ENCODE assay signal across 1 fruit fly cellular context in the genomic region with DNA sequence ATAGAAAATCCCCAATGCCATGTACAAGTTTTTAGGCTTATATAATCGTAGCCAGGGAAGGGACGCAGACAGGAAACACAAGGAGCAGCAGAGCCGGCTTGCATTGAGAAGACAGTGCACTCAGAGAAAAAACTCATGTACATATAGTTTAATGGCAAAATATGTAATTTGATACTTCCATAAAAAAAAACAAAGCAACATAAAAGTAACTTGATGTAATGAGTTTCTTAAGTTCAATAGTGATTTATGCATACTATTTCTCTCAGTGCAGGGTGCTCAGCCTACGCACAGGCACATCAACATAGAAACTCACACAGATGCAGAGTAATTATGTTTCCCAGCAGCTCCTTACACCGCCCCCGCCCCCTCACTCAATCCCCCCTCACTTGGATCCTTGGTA.
TF ChIP-seq lines count a peak whose summit lies in the region.

No protein-coding gene starts in this region.

TF ChIP-seq in whole organism, embryonic, 481 proteins besides CTCF, POLR2A, EP300 and RAD21 (continued from another document and continues in another):
- peak; percentile 73 for TF ChIP-seq CG14014 (GFP tag; IDR thresholded peaks at IDR 0.05; lab: Robert Waterston, UW)
- peak; percentile 80 for TF ChIP-seq Hand (GFP tag; optimal IDR thresholded peaks at IDR 0.05; lab: Kevin White, UChicago)
- no peak for TF ChIP-seq Stat92E (GFP tag; optimal IDR thresholded peaks at IDR 0.05; lab: Kevin White, UChicago)
- TF ChIP-seq dysf (GFP tag; IDR thresholded peaks at IDR 0.05; lab: Robert Waterston, UW), result peak; percentile 79
- peak; percentile 20 for TF ChIP-seq fu2 (GFP tag; optimal IDR thresholded peaks at IDR 0.05; lab: Kevin White, UChicago)
- no peak for TF ChIP-seq z (GFP tag; IDR thresholded peaks at IDR 0.05; lab: Robert Waterston, UW)
- peak in 1 of 2 experiments; percentile 54 for TF ChIP-seq chif (GFP tag; optimal IDR thresholded peaks at IDR 0.05; lab: Kevin White, UChicago)
- TF ChIP-seq Dip3 (GFP tag; optimal IDR thresholded peaks at IDR 0.05; lab: Kevin White, UChicago), result no peak
- peak; percentile 57 for TF ChIP-seq CG7372 (GFP tag; IDR thresholded peaks at IDR 0.05; lab: Robert Waterston, UW)
- peak; percentile 36 for TF ChIP-seq tio (GFP tag; optimal IDR thresholded peaks at IDR 0.05; lab: Kevin White, UChicago)
- no peak for TF ChIP-seq D (optimal IDR thresholded peaks at IDR 0.05; lab: Kevin White, UChicago)
- peak; percentile 64 for TF ChIP-seq D (GFP tag; optimal IDR thresholded peaks at IDR 0.05; lab: Kevin White, UChicago)
- peak; percentile 1 for TF ChIP-seq cato (GFP tag; optimal IDR thresholded peaks at IDR 0.05; lab: Kevin White, UChicago; ENCODE audit: borderline replicate concordance)
- no peak for TF ChIP-seq prd (optimal IDR thresholded peaks at IDR 0.05; lab: Kevin White, UChicago)
- TF ChIP-seq prd (GFP tag; IDR thresholded peaks at IDR 0.05; lab: Robert Waterston, UW), result peak; percentile 65
- TF ChIP-seq CG6854 (GFP tag; optimal IDR thresholded peaks at IDR 0.05; lab: Kevin White, UChicago), result peak; percentile 70
- TF ChIP-seq Hr51 (GFP tag; optimal IDR thresholded peaks at IDR 0.05; lab: Kevin White, UChicago), result peak; percentile 26 to 73
- TF ChIP-seq az2 (GFP tag; optimal IDR thresholded peaks at IDR 0.05; lab: Kevin White, UChicago), result peak; percentile 55
- no peak for TF ChIP-seq CG17802 (tag; optimal IDR thresholded peaks at IDR 0.05; lab: Kevin White, UChicago)
- peak; percentile 22 for TF ChIP-seq Sry-δ (GFP tag; optimal IDR thresholded peaks at IDR 0.05; lab: Kevin White, UChicago)
- TF ChIP-seq CG18262 (tag; optimal IDR thresholded peaks at IDR 0.05; lab: Kevin White, UChicago), result peak; percentile 40
- TF ChIP-seq ash1 (GFP tag; optimal IDR thresholded peaks at IDR 0.05; lab: Kevin White, UChicago), result no peak
- no peak for TF ChIP-seq ham (GFP tag; IDR thresholded peaks at IDR 0.05; lab: Robert Waterston, UW)
- TF ChIP-seq seq (GFP tag; IDR thresholded peaks at IDR 0.05; lab: Robert Waterston, UW), result peak; percentile 77
- peak; percentile 1 for TF ChIP-seq CG10274 (GFP tag; optimal IDR thresholded peaks at IDR 0.05; lab: Kevin White, UChicago)
- peak; percentile 55 for TF ChIP-seq wdn (GFP tag; IDR thresholded peaks at IDR 0.05; lab: Robert Waterston, UW)
- peak; percentile 40 for TF ChIP-seq run (tag; optimal IDR thresholded peaks at IDR 0.05; lab: Kevin White, UChicago)
- peak; percentile 56; the same call in 1 of the 2 replicates for TF ChIP-seq Rx (GFP tag; IDR thresholded peaks at IDR 0.05; lab: Robert Waterston, UW)
- peak; percentile 63 for TF ChIP-seq CG11093 (GFP tag; IDR thresholded peaks at IDR 0.05; lab: Robert Waterston, UW)
- TF ChIP-seq Gsc (GFP tag; IDR thresholded peaks at IDR 0.05; lab: Robert Waterston, UW), result no peak
- peak; percentile 93 for TF ChIP-seq Ets65A (GFP tag; lab: Kevin White, UChicago)
- TF ChIP-seq CG15479 (GFP tag; optimal IDR thresholded peaks at IDR 0.05; lab: Kevin White, UChicago), result no peak
- TF ChIP-seq sd (tag; optimal IDR thresholded peaks at IDR 0.05; lab: Kevin White, UChicago), result peak; percentile 20
- peak; percentile 29 for TF ChIP-seq ERR (GFP tag; optimal IDR thresholded peaks at IDR 0.05; lab: Kevin White, UChicago)
- no peak for TF ChIP-seq NC2α (GFP tag; optimal IDR thresholded peaks at IDR 0.05; lab: Kevin White, UChicago)
- no peak for TF ChIP-seq Atf-2 (GFP tag; optimal IDR thresholded peaks at IDR 0.05; lab: Kevin White, UChicago)
- TF ChIP-seq MBD-R2 (GFP tag; IDR thresholded peaks at IDR 0.05; lab: Robert Waterston, UW), result peak; percentile 49; the same call in 1 of the 2 replicates
- TF ChIP-seq pfk (GFP tag; optimal IDR thresholded peaks at IDR 0.05; lab: Kevin White, UChicago), result no peak
- no peak for TF ChIP-seq Scr (GFP tag; IDR thresholded peaks at IDR 0.05; lab: Robert Waterston, UW; ENCODE audit: partially characterized antibody)
- TF ChIP-seq zfh2 (GFP tag; optimal IDR thresholded peaks at IDR 0.05; lab: Kevin White, UChicago), result peak; percentile 27
- peak; percentile 10 for TF ChIP-seq CG4328 (GFP tag; optimal IDR thresholded peaks at IDR 0.05; lab: Kevin White, UChicago)
- peak; percentile 9 for TF ChIP-seq p53 (GFP tag; optimal IDR thresholded peaks at IDR 0.05; lab: Kevin White, UChicago)
- no peak for TF ChIP-seq slp2 (GFP tag; optimal IDR thresholded peaks at IDR 0.05; lab: Kevin White, UChicago)
- no peak for TF ChIP-seq zen (tag; optimal IDR thresholded peaks at IDR 0.05; lab: Kevin White, UChicago)
- TF ChIP-seq CG14860 (GFP tag; IDR thresholded peaks at IDR 0.05; lab: Robert Waterston, UW; ENCODE audit: partially characterized antibody), result no peak
- TF ChIP-seq CG3163 (GFP tag; optimal IDR thresholded peaks at IDR 0.05; lab: Kevin White, UChicago), result peak; percentile 20
- TF ChIP-seq nerfin-1 (tag; optimal IDR thresholded peaks at IDR 0.05; lab: Kevin White, UChicago), result peak; percentile 42
- peak; percentile 27 for TF ChIP-seq CG1529 (GFP tag; optimal IDR thresholded peaks at IDR 0.05; lab: Kevin White, UChicago)
- TF ChIP-seq br (optimal IDR thresholded peaks at IDR 0.05; lab: Kevin White, UChicago), result no peak
- no peak for TF ChIP-seq Drgx (GFP tag; IDR thresholded peaks at IDR 0.05; lab: Robert Waterston, UW)
- no peak for TF ChIP-seq dm (GFP tag; optimal IDR thresholded peaks at IDR 0.05; lab: Kevin White, UChicago)
- peak; percentile 60 for TF ChIP-seq CG12769 (tag; optimal IDR thresholded peaks at IDR 0.05; lab: Kevin White, UChicago)
- TF ChIP-seq CG12219 (GFP tag; optimal IDR thresholded peaks at IDR 0.05; lab: Kevin White, UChicago), result peak; percentile 46
- TF ChIP-seq mirr (GFP tag; optimal IDR thresholded peaks at IDR 0.05; lab: Kevin White, UChicago), result no peak
- TF ChIP-seq peb (GFP tag; IDR thresholded peaks at IDR 0.05; lab: Robert Waterston, UW), result no peak
- no peak for TF ChIP-seq Doc3 (GFP tag; IDR thresholded peaks at IDR 0.05; lab: Robert Waterston, UW; ENCODE audit: partially characterized antibody)
- TF ChIP-seq CG7839 (tag; optimal IDR thresholded peaks at IDR 0.05; lab: Kevin White, UChicago), result peak; percentile 76
- peak; percentile 72 for TF ChIP-seq CG13424 (tag; optimal IDR thresholded peaks at IDR 0.05; lab: Kevin White, UChicago)
- peak; percentile 20 for TF ChIP-seq CG10462 (GFP tag; optimal IDR thresholded peaks at IDR 0.05; lab: Kevin White, UChicago)
- TF ChIP-seq D19A (tag; optimal IDR thresholded peaks at IDR 0.05; lab: Kevin White, UChicago), result peak; percentile 43
- TF ChIP-seq dan (GFP tag; IDR thresholded peaks at IDR 0.05; lab: Robert Waterston, UW), result no peak
- peak; percentile 71 for TF ChIP-seq CG12659 (GFP tag; optimal IDR thresholded peaks at IDR 0.05; lab: Kevin White, UChicago)
- peak; percentile 50 for TF ChIP-seq CG8924 (tag; optimal IDR thresholded peaks at IDR 0.05; lab: Kevin White, UChicago)
- TF ChIP-seq insv (GFP tag; optimal IDR thresholded peaks at IDR 0.05; lab: Kevin White, UChicago), result no peak
- no peak for TF ChIP-seq sqz (GFP tag; optimal IDR thresholded peaks at IDR 0.05; lab: Kevin White, UChicago)
- TF ChIP-seq HLH54F (GFP tag; optimal IDR thresholded peaks at IDR 0.05; lab: Kevin White, UChicago), result peak; percentile 14
- peak; percentile 50; the same call in 1 of the 2 replicates for TF ChIP-seq ssp (GFP tag; IDR thresholded peaks at IDR 0.05; lab: Robert Waterston, UW)
- TF ChIP-seq CG17361 (GFP tag; IDR thresholded peaks at IDR 0.05; lab: Robert Waterston, UW), result peak; percentile 48; the same call in 1 of the 3 replicates
- no peak for TF ChIP-seq CG13287 (GFP tag; IDR thresholded peaks at IDR 0.05; lab: Robert Waterston, UW; ENCODE audit: partially characterized antibody)
- TF ChIP-seq HLH3B (GFP tag; IDR thresholded peaks at IDR 0.05; lab: Robert Waterston, UW), result peak; percentile 80
- TF ChIP-seq CG2120 (GFP tag; optimal IDR thresholded peaks at IDR 0.05; lab: Kevin White, UChicago), result peak; percentile 80
- no peak for TF ChIP-seq Camta (GFP tag; optimal IDR thresholded peaks at IDR 0.05; lab: Kevin White, UChicago)
- TF ChIP-seq CG32767 (GFP tag; IDR thresholded peaks at IDR 0.05; lab: Robert Waterston, UW), result peak; percentile 42; the same call in 1 of the 2 replicates
- no peak for TF ChIP-seq usp (GFP tag; optimal IDR thresholded peaks at IDR 0.05; lab: Kevin White, UChicago)
- TF ChIP-seq ase (GFP tag; IDR thresholded peaks at IDR 0.05; lab: Robert Waterston, UW), result peak; percentile 41; the same call in 1 of the 3 replicates
- TF ChIP-seq CG1602 (GFP tag; optimal IDR thresholded peaks at IDR 0.05; lab: Kevin White, UChicago), result peak; percentile 38
- no peak for TF ChIP-seq D19B (GFP tag; optimal IDR thresholded peaks at IDR 0.05; lab: Kevin White, UChicago)
- TF ChIP-seq CG13123 (GFP tag; optimal IDR thresholded peaks at IDR 0.05; lab: Kevin White, UChicago), result no peak
- TF ChIP-seq gem (tag; optimal IDR thresholded peaks at IDR 0.05; lab: Kevin White, UChicago), result peak; percentile 80
- TF ChIP-seq CG7271 (tag; optimal IDR thresholded peaks at IDR 0.05; lab: Kevin White, UChicago), result no peak
- no peak for TF ChIP-seq Dp (GFP tag; optimal IDR thresholded peaks at IDR 0.05; lab: Kevin White, UChicago)
- TF ChIP-seq chn (GFP tag; optimal IDR thresholded peaks at IDR 0.05; lab: Kevin White, UChicago), result peak; percentile 56
- TF ChIP-seq amos (GFP tag; IDR thresholded peaks at IDR 0.05; lab: Robert Waterston, UW; ENCODE audit: partially characterized antibody), result no peak
- 0 out of 2 replicates have a peak, but pooled peaks have one; percentile 35 for TF ChIP-seq gt (GFP tag; IDR thresholded peaks at IDR 0.05; lab: Robert Waterston, UW)
- peak; percentile 37 for TF ChIP-seq tx (GFP tag; optimal IDR thresholded peaks at IDR 0.05; lab: Kevin White, UChicago)
- peak; percentile 58 for TF ChIP-seq lilli (GFP tag; optimal IDR thresholded peaks at IDR 0.05; lab: Kevin White, UChicago)
- peak; percentile 69 for TF ChIP-seq CG30403 (GFP tag; optimal IDR thresholded peaks at IDR 0.05; lab: Kevin White, UChicago)
- TF ChIP-seq stc (GFP tag; IDR thresholded peaks at IDR 0.05; lab: Robert Waterston, UW), result peak; percentile 54
- 0 out of 2 replicates have a peak, but pooled peaks have one; percentile 20 for TF ChIP-seq CG6272 (GFP tag; IDR thresholded peaks at IDR 0.05; lab: Robert Waterston, UW)
- peak; percentile 59 for TF ChIP-seq CG34376 (GFP tag; optimal IDR thresholded peaks at IDR 0.05; lab: Kevin White, UChicago)
- TF ChIP-seq h (optimal IDR thresholded peaks at IDR 0.05; lab: Kevin White, UChicago), result no peak
- TF ChIP-seq CG18011 (GFP tag; optimal IDR thresholded peaks at IDR 0.05; lab: Kevin White, UChicago), result no peak
- peak; percentile 19 for TF ChIP-seq Abd-B (GFP tag; optimal IDR thresholded peaks at IDR 0.05; lab: Kevin White, UChicago)
- TF ChIP-seq CG11085 (GFP tag; IDR thresholded peaks at IDR 0.05; lab: Robert Waterston, UW), result peak; percentile 57
- peak; percentile 26 for TF ChIP-seq maf-S (GFP tag; optimal IDR thresholded peaks at IDR 0.05; lab: Kevin White, UChicago)
- TF ChIP-seq slbo (GFP tag; IDR thresholded peaks at IDR 0.05; lab: Robert Waterston, UW), result peak; percentile 90
- TF ChIP-seq CG32772 (GFP tag; IDR thresholded peaks at IDR 0.05; lab: Robert Waterston, UW), result peak; percentile 58; the same call in 1 of the 2 replicates
- no peak for TF ChIP-seq kni (GFP tag; optimal IDR thresholded peaks at IDR 0.05; lab: Kevin White, UChicago)
- TF ChIP-seq CG2889 (GFP tag; IDR thresholded peaks at IDR 0.05; lab: Robert Waterston, UW), result peak; percentile 71; the same call in 2 of the 3 replicates
- peak; percentile 1 for TF ChIP-seq CG12744 (GFP tag; optimal IDR thresholded peaks at IDR 0.05; lab: Kevin White, UChicago)
- TF ChIP-seq eve (GFP tag; optimal IDR thresholded peaks at IDR 0.05; lab: Kevin White, UChicago), result peak in 1 of 2 experiments; percentile 78
- TF ChIP-seq CG14441 (GFP tag; IDR thresholded peaks at IDR 0.05; lab: Robert Waterston, UW), result peak; percentile 62
- peak; percentile 71 for TF ChIP-seq CG6689 (GFP tag; IDR thresholded peaks at IDR 0.05; lab: Robert Waterston, UW)
- TF ChIP-seq CG16815 (GFP tag; optimal IDR thresholded peaks at IDR 0.05; lab: Kevin White, UChicago), result no peak
- no peak for TF ChIP-seq CG7987 (GFP tag; optimal IDR thresholded peaks at IDR 0.05; lab: Kevin White, UChicago)
- no peak for TF ChIP-seq lola (GFP tag; optimal IDR thresholded peaks at IDR 0.05; lab: Kevin White, UChicago)
- peak; percentile 70 for TF ChIP-seq mam (GFP tag; optimal IDR thresholded peaks at IDR 0.05; lab: Kevin White, UChicago)
- peak; percentile 40 for TF ChIP-seq Myb (GFP tag; optimal IDR thresholded peaks at IDR 0.05; lab: Kevin White, UChicago)
- no peak for TF ChIP-seq rib (GFP tag; IDR thresholded peaks at IDR 0.05; lab: Robert Waterston, UW)
- no peak for TF ChIP-seq Fer2 (tag; optimal IDR thresholded peaks at IDR 0.05; lab: Kevin White, UChicago)
- peak; percentile 9 for TF ChIP-seq CG15011 (GFP tag; optimal IDR thresholded peaks at IDR 0.05; lab: Kevin White, UChicago)
- TF ChIP-seq CG1832 (GFP tag; optimal IDR thresholded peaks at IDR 0.05; lab: Kevin White, UChicago), result no peak
- peak; percentile 6 for TF ChIP-seq Mad (GFP tag; optimal IDR thresholded peaks at IDR 0.05; lab: Kevin White, UChicago)
- TF ChIP-seq al (GFP tag; IDR thresholded peaks at IDR 0.05; lab: Robert Waterston, UW), result no peak
- peak; percentile 51 for TF ChIP-seq CG9932 (GFP tag; IDR thresholded peaks at IDR 0.05; lab: Robert Waterston, UW)
- no peak for TF ChIP-seq cad (GFP tag; optimal IDR thresholded peaks at IDR 0.05; lab: Kevin White, UChicago)
- TF ChIP-seq CG10654 (GFP tag; optimal IDR thresholded peaks at IDR 0.05; lab: Kevin White, UChicago), result peak; percentile 45
- TF ChIP-seq CG10366 (GFP tag; IDR thresholded peaks at IDR 0.05; lab: Robert Waterston, UW), result peak; percentile 72
- peak; percentile 74 for TF ChIP-seq ttk (GFP tag; IDR thresholded peaks at IDR 0.05; lab: Robert Waterston, UW)
- TF ChIP-seq disco-r (GFP tag; optimal IDR thresholded peaks at IDR 0.05; lab: Kevin White, UChicago), result peak; percentile 6
- peak; percentile 58; the same call in 1 of the 3 replicates for TF ChIP-seq C15 (GFP tag; IDR thresholded peaks at IDR 0.05; lab: Robert Waterston, UW)
- TF ChIP-seq ap (GFP tag; IDR thresholded peaks at IDR 0.05; lab: Robert Waterston, UW), result 0 out of 2 replicates have a peak, but pooled peaks have one; percentile 38
- peak; percentile 49 for TF ChIP-seq Blimp-1 (GFP tag; optimal IDR thresholded peaks at IDR 0.05; lab: Kevin White, UChicago)
- TF ChIP-seq CG10979 (tag; optimal IDR thresholded peaks at IDR 0.05; lab: Kevin White, UChicago), result peak; percentile 44
- peak; percentile 71 for TF ChIP-seq org-1 (GFP tag; optimal IDR thresholded peaks at IDR 0.05; lab: Kevin White, UChicago)
- TF ChIP-seq ken (GFP tag; IDR thresholded peaks at IDR 0.05; lab: Robert Waterston, UW), result peak; percentile 78
- TF ChIP-seq CG14710 (tag; optimal IDR thresholded peaks at IDR 0.05; lab: Kevin White, UChicago), result peak; percentile 1
